1 fruit fly cellular context compared by ENCODE assay signal in genomic region chr3L:10398678-10399077, dm6.
TF ChIP-seq lines count a peak whose summit lies in the region.

No protein-coding gene starts in this region.

TF ChIP-seq in whole organism, prepupa, 60 proteins besides CTCF, POLR2A, EP300 and RAD21 (continued from another document):
- TF ChIP-seq Sox15 (GFP tag; optimal IDR thresholded peaks at IDR 0.05; lab: Kevin White, UChicago), result no peak
- no peak for TF ChIP-seq CG8319 (GFP tag; optimal IDR thresholded peaks at IDR 0.05; lab: Kevin White, UChicago)
- no peak for TF ChIP-seq dsx (GFP tag; optimal IDR thresholded peaks at IDR 0.05; lab: Kevin White, UChicago; ENCODE audit: poor library complexity, severe bottlenecking)
- peak in 1 of 2 experiments; percentile 55 for TF ChIP-seq salr (GFP tag; optimal IDR thresholded peaks at IDR 0.05; lab: Kevin White, UChicago)
- TF ChIP-seq eg (GFP tag; IDR thresholded peaks at IDR 0.05; lab: Robert Waterston, UW), result peak; percentile 58; the same call in 2 of the 3 replicates
- no peak for TF ChIP-seq vri (GFP tag; optimal IDR thresholded peaks at IDR 0.05; lab: Kevin White, UChicago)
- TF ChIP-seq Hr38 (GFP tag; optimal IDR thresholded peaks at IDR 0.05; lab: Kevin White, UChicago), result no peak
- peak; percentile 14 for TF ChIP-seq esn (GFP tag; optimal IDR thresholded peaks at IDR 0.05; lab: Kevin White, UChicago)
- TF ChIP-seq Sox14 (GFP tag; optimal IDR thresholded peaks at IDR 0.05; lab: Kevin White, UChicago), result peak; percentile 10
- TF ChIP-seq lz (GFP tag; optimal IDR thresholded peaks at IDR 0.05; lab: Kevin White, UChicago), result no peak
- no peak for TF ChIP-seq cyc (GFP tag; optimal IDR thresholded peaks at IDR 0.05; lab: Kevin White, UChicago)
- no peak for TF ChIP-seq CG10669 (GFP tag; optimal IDR thresholded peaks at IDR 0.05; lab: Kevin White, UChicago)
- no peak for TF ChIP-seq CG16779 (tag; optimal IDR thresholded peaks at IDR 0.05; lab: Kevin White, UChicago)
- peak; percentile 35 for TF ChIP-seq net (GFP tag; optimal IDR thresholded peaks at IDR 0.05; lab: Kevin White, UChicago)
